Worm (Caenorhabditis elegans): Measurements from ENCODE around the gene sre-33.

ce11 chrII:12499969-12500368, 46.9 kb downstream of the sre-33 start:
- TF ChIP-seq nhr-77 (tag; optimal IDR thresholded peaks at IDR 0.05) (no peak), ztf-4 (tag; optimal IDR thresholded peaks at IDR 0.05) (no peak), F13H6.1 (tag; optimal IDR thresholded peaks at IDR 0.05) (no peak), ceh-82 (tag; optimal IDR thresholded peaks at IDR 0.05) (no peak), ZK546.5 (tag; optimal IDR thresholded peaks at IDR 0.05) (no peak), fos-1 (tag; optimal IDR thresholded peaks at IDR 0.05) (no peak)

Measured in whole organism, L2 larva.